Worm (Caenorhabditis elegans) whole organism, young adult: Measurements from ENCODE around the gene B0228.7.

Experiments used
- B0336.3 ChIP-seq: fragments of 200-800 bp; sonication (Bioruptor generic); IDR thresholded peaks from 2 replicates; pipeline ENCODE4 v1.3.6; 2022; ENCODE audit warnings: missing genetic modification characterization, missing compliant biosample characterization
- C06A6.2 ChIP-seq: fragments of 200-800 bp; sonication (Bioruptor generic); conservative IDR thresholded peaks from 2 replicates; pipeline ENCODE4 v1.3.6; 2022; ENCODE audit warnings: missing genetic modification characterization, missing compliant biosample characterization
- F49E8.2 ChIP-seq: sonication (generic microtip); optimal IDR thresholded peaks from 3 replicates; lab custom pipeline; 2017; ENCODE audit warnings: missing genetic modification characterization, mild to moderate bottlenecking, missing compliant biosample characterization, antibody characterized with exemption, moderate library complexity; ENCODE audit not compliant: insufficient read depth
- F57A8.1 ChIP-seq: fragments of 200-800 bp; sonication (Bioruptor generic); optimal IDR thresholded peaks from 2 replicates; lab custom pipeline; 2018; ENCODE audit warnings: mild to moderate bottlenecking, missing genetic modification characterization, moderate library complexity, missing compliant biosample characterization
- K11D2.4 ChIP-seq: fragments of 200-800 bp; sonication (Bioruptor generic); IDR thresholded peaks from 2 replicates; pipeline ENCODE4 v1.3.6; 2022; ENCODE audit warnings: missing genetic modification reagents, missing genetic modification characterization, missing compliant biosample characterization
- T07F8.4 ChIP-seq: sonication (generic microtip); optimal IDR thresholded peaks from 2 replicates; lab custom pipeline; 2016; ENCODE audit warnings: mild to moderate bottlenecking, missing genetic modification characterization, moderate library complexity, missing compliant biosample characterization
- Y53G8AR.9 ChIP-seq: fragments of 200-800 bp; sonication (Bioruptor generic); conservative IDR thresholded peaks from 2 replicates; pipeline ENCODE4 v1.3.6; 2022; ENCODE audit warnings: missing genetic modification reagents, missing genetic modification characterization, missing compliant biosample characterization
- Y56A3A.18 ChIP-seq: fragments of 200-800 bp; sonication (Bioruptor generic); IDR thresholded peaks from 2 replicates; pipeline ENCODE4 v1.3.6; 2022; ENCODE audit warnings: missing genetic modification reagents, missing genetic modification characterization, missing compliant biosample characterization
- ZK185.1 ChIP-seq: sonication (generic microtip); optimal IDR thresholded peaks from 2 replicates; lab custom pipeline; 2016; ENCODE audit warnings: mild to moderate bottlenecking, missing genetic modification characterization, missing compliant biosample characterization; ENCODE audit not compliant: poor library complexity, severe bottlenecking
- ama-1 ChIP-seq, 3 experiments: fragments of 150-350 bp in 1 of 3; sonication (generic microtip) in 2 of 3; optimal IDR thresholded peaks; 2 replicates each; lab custom pipeline; 2014 to 2018; ENCODE audit warnings: missing biosample characterization in 2 of 3, missing genetic modification characterization in 2 of 3, missing genetic modification reagents in 2 of 3
- aptf-3 ChIP-seq: fragments of 200-800 bp; sonication (Bioruptor generic); IDR thresholded peaks from 2 replicates; pipeline ENCODE4 v1.3.6; 2022; ENCODE audit warnings: missing genetic modification characterization, missing compliant biosample characterization
- cebp-1 ChIP-seq, 2 experiments: fragments of 200-800 bp in 1 of 2; sonication (Bioruptor generic) in 1 of 2; sonication (generic microtip) in 1 of 2; IDR thresholded peaks in 1 of 2; optimal IDR thresholded peaks in 1 of 2; 2 replicates each; pipeline versions ENCODE4 v1.3.6 to Lab custom; 2017 to 2022; ENCODE audit warnings: missing compliant biosample characterization in 2 of 2, missing genetic modification characterization in 2 of 2, mild to moderate bottlenecking in 1 of 2, missing genetic modification reagents in 1 of 2, moderate library complexity in 1 of 2
- ceh-27 ChIP-seq: fragments of 200-800 bp; sonication (Bioruptor generic); optimal IDR thresholded peaks from 2 replicates; lab custom pipeline; 2018; ENCODE audit warnings: mild to moderate bottlenecking, missing genetic modification characterization, moderate library complexity, missing compliant biosample characterization
- dox-1 ChIP-seq: fragments of 200-800 bp; sonication (Bioruptor generic); IDR thresholded peaks from 2 replicates; pipeline ENCODE4 v1.3.6; 2022; ENCODE audit warnings: missing genetic modification reagents, missing genetic modification characterization, missing compliant biosample characterization
- hsf-1 ChIP-seq: fragments of 200-800 bp; sonication (Bioruptor generic); IDR thresholded peaks from 2 replicates; pipeline ENCODE4 v1.3.6; 2022; ENCODE audit warnings: missing genetic modification reagents, missing genetic modification characterization, missing compliant biosample characterization
- lag-1 ChIP-seq: fragments of 200-800 bp; sonication (Bioruptor generic); IDR thresholded peaks from 2 replicates; pipeline ENCODE4 v1.3.6; 2022; ENCODE audit warnings: missing genetic modification reagents, missing genetic modification characterization, missing compliant biosample characterization
- let-526 ChIP-seq: fragments of 200-800 bp; sonication (Bioruptor generic); IDR thresholded peaks from 2 replicates; pipeline ENCODE4 v1.3.6; 2022; ENCODE audit warnings: missing genetic modification reagents, missing genetic modification characterization, missing compliant biosample characterization
- lin-35 ChIP-seq, 3 experiments: fragments of 150-350 bp in 2 of 3; sonication (generic microtip) in 1 of 3; optimal IDR thresholded peaks; 2 replicates each; lab custom pipeline; 2014 to 2018; ENCODE audit warnings: missing biosample characterization in 3 of 3, missing genetic modification characterization in 3 of 3, missing genetic modification reagents in 3 of 3
- madf-3 ChIP-seq: fragments of 200-800 bp; sonication (Bioruptor generic); IDR thresholded peaks from 2 replicates; pipeline ENCODE4 v1.3.6; 2022; ENCODE audit warnings: missing genetic modification reagents, missing genetic modification characterization, missing compliant biosample characterization
- nfya-1 ChIP-seq: sonication (generic microtip); optimal IDR thresholded peaks from 2 replicates; lab custom pipeline; 2017; ENCODE audit warnings: antibody characterized with exemption, missing compliant biosample characterization, missing genetic modification characterization, borderline replicate concordance; ENCODE audit not compliant: insufficient read depth
- nhr-80 ChIP-seq: sonication (generic microtip); optimal IDR thresholded peaks from 2 replicates; lab custom pipeline; 2016; ENCODE audit warnings: missing genetic modification characterization, missing compliant biosample characterization
- pbrm-1 ChIP-seq: fragments of 200-800 bp; sonication (Bioruptor generic); IDR thresholded peaks from 2 replicates; pipeline ENCODE4 v1.3.6; 2022; ENCODE audit warnings: missing genetic modification reagents, missing genetic modification characterization, missing compliant biosample characterization
- repo-1 ChIP-seq: sonication (generic microtip); optimal IDR thresholded peaks from 2 replicates; lab custom pipeline; 2017; ENCODE audit warnings: mild to moderate bottlenecking, missing genetic modification characterization, missing compliant biosample characterization
- sea-2 ChIP-seq: fragments of 200-800 bp; sonication (Bioruptor generic); IDR thresholded peaks from 2 replicates; pipeline ENCODE4 v1.3.6; 2022; ENCODE audit warnings: missing genetic modification characterization, missing compliant biosample characterization
- snpc-3.4 ChIP-seq: sonication (generic microtip); optimal IDR thresholded peaks from 2 replicates; lab custom pipeline; 2017; ENCODE audit warnings: missing genetic modification characterization, mild to moderate bottlenecking, missing compliant biosample characterization, antibody characterized with exemption, moderate library complexity, missing genotype, missing genetic modification reagents
- snpc-4 ChIP-seq, 5 experiments: fragments of 150-350 bp in 1 of 5; sonication (generic microtip) in 4 of 5; optimal IDR thresholded peaks; 2 replicates each; lab custom pipeline; 2014 to 2018; ENCODE audit warnings: missing genetic modification characterization in 5 of 5, missing biosample characterization in 3 of 5, antibody characterized with exemption in 2 of 5, mild to moderate bottlenecking in 2 of 5, missing compliant biosample characterization in 2 of 5, missing genotype in 2 of 5, moderate library complexity in 2 of 5, missing genetic modification reagents in 1 of 5
- tlf-1 ChIP-seq: fragments of 200-800 bp; sonication (Bioruptor generic); optimal IDR thresholded peaks from 2 replicates; lab custom pipeline; 2018; ENCODE audit warnings: mild to moderate bottlenecking, missing genetic modification characterization, missing compliant biosample characterization
- unc-62 ChIP-seq: fragments of 150-350 bp; optimal IDR thresholded peaks from 2 replicates; lab custom pipeline; 2014; ENCODE audit warnings: missing biosample characterization, missing genetic modification reagents, missing genetic modification characterization
- xnd-1 ChIP-seq: sonication (generic microtip); optimal IDR thresholded peaks from 2 replicates; lab custom pipeline; 2016; ENCODE audit warnings: missing genotype, missing genetic modification reagents, missing genetic modification characterization, missing compliant biosample characterization
- zim-3 ChIP-seq: sonication (generic microtip); optimal IDR thresholded peaks from 2 replicates; lab custom pipeline; 2017; ENCODE audit warnings: mild to moderate bottlenecking, missing genetic modification characterization, moderate library complexity, missing compliant biosample characterization
- ztf-25 ChIP-seq: fragments of 200-800 bp; sonication (Bioruptor generic); IDR thresholded peaks from 2 replicates; pipeline ENCODE4 v1.3.6; 2022; ENCODE audit warnings: missing genetic modification reagents, missing genetic modification characterization, missing compliant biosample characterization
- ztf-3 ChIP-seq: fragments of 200-800 bp; sonication (Bioruptor generic); optimal IDR thresholded peaks from 2 replicates; lab custom pipeline; 2018; ENCODE audit warnings: mild to moderate bottlenecking, missing genetic modification characterization, missing compliant biosample characterization
- ztf-6 ChIP-seq: fragments of 200-800 bp; sonication (Bioruptor generic); IDR thresholded peaks from 2 replicates; pipeline ENCODE4 v1.3.6; 2022; ENCODE audit warnings: missing genetic modification reagents, missing genetic modification characterization, missing compliant biosample characterization

Gene B0228.7

ce11 chrII:7773427-7773993 is 14.7 kb upstream of the B0228.7 start:
- TF ChIP-seq let-526 (GFP tag; lab: Robert Waterston, UW) (no peak), repo-1 (tag; lab: Kevin White, UChicago) (peak; percentile 57), lin-35 (GFP tag; optimal IDR thresholded peaks at IDR 0.05; lab: Kevin White, UChicago) (peak in 1 of 3 experiments; percentile 16), K11D2.4 (GFP tag; lab: Robert Waterston, UW) (no peak), ZK185.1 (peak; percentile 31), ama-1 (optimal IDR thresholded peaks at IDR 0.05; lab: Kevin White, UChicago) (peak; percentile 68), ama-1 (GFP tag; optimal IDR thresholded peaks at IDR 0.05; lab: Kevin White, UChicago) (no peak), Y53G8AR.9 (GFP tag; lab: Robert Waterston, UW) (0 out of 2 replicates have a peak, but pooled peaks have one; percentile 27)

- TF ChIP-seq repo-1 (tag; lab: Kevin White, UChicago) (no peak), ceh-27 (no peak), snpc-4 (GFP tag; optimal IDR thresholded peaks at IDR 0.05; lab: Kevin White, UChicago) (no peak), snpc-4 (tag; optimal IDR thresholded peaks at IDR 0.05; lab: Kevin White, UChicago) (no peak), Y56A3A.18 (GFP tag; lab: Robert Waterston, UW) (no peak), ztf-6 (GFP tag; lab: Robert Waterston, UW) (no peak), ZK185.1 (no peak), cebp-1 (GFP tag; IDR thresholded peaks at IDR 0.05; lab: Robert Waterston, UW) (no peak), cebp-1 (tag; optimal IDR thresholded peaks at IDR 0.05; lab: Kevin White, UChicago) (no peak)
These were observed 13.6 kb upstream of the B0228.7 start, which contains the start of gene C06A8.6 for ce11 chrII:7772411-7772810. Gene C06A8.6 (plus strand): TSS chrII:7772499.

- TF ChIP-seq sea-2 (GFP tag; lab: Robert Waterston, UW) = no peak
- no peak for TF ChIP-seq dox-1 (GFP tag; lab: Robert Waterston, UW)
- no peak for TF ChIP-seq pbrm-1 (GFP tag; lab: Robert Waterston, UW)
- TF ChIP-seq nhr-80 = no peak
- TF ChIP-seq unc-62 = no peak
- no peak for TF ChIP-seq F49E8.2 (tag; lab: Kevin White, UChicago)
- no peak for TF ChIP-seq snpc-3.4
- no peak for TF ChIP-seq ztf-25 (GFP tag; lab: Robert Waterston, UW)
- TF ChIP-seq ztf-6 (GFP tag; lab: Robert Waterston, UW) = no peak
- no peak for TF ChIP-seq nfya-1 (tag; lab: Kevin White, UChicago)
These were observed 13.1 kb upstream of the B0228.7 start, which contains the start of gene C06A8.8 for ce11 chrII:7771917-7772316. Gene C06A8.8 (minus strand): TSS chrII:7772017.

ce11 chrII:7770253-7770652 is 11.4 kb upstream of the B0228.7 start:
- TF ChIP-seq aptf-3 (GFP tag; lab: Robert Waterston, UW) (no peak), C06A6.2 (GFP tag; lab: Robert Waterston, UW) (no peak), nhr-80 (no peak), B0336.3 (GFP tag; lab: Robert Waterston, UW) (no peak), zim-3 (tag; lab: Kevin White, UChicago) (no peak), unc-62 (no peak), T07F8.4 (tag; lab: Kevin White, UChicago) (no peak), tlf-1 (GFP tag; lab: Kevin White, UChicago) (no peak), madf-3 (GFP tag; lab: Robert Waterston, UW) (no peak), F57A8.1 (GFP tag; lab: Kevin White, UChicago) (no peak), hsf-1 (GFP tag; lab: Robert Waterston, UW) (no peak), lag-1 (GFP tag; lab: Robert Waterston, UW) (no peak), xnd-1 (tag; lab: Kevin White, UChicago) (no peak), nfya-1 (tag; lab: Kevin White, UChicago) (no peak), ztf-3 (GFP tag; lab: Kevin White, UChicago) (no peak)
